Worm (Caenorhabditis elegans): Measurements from ENCODE around the gene H10D18.1.

ce11 chrV:3799737-3800136, 15.3 kb upstream of the H10D18.1 start:
- TF ChIP-seq dao-5 (tag; optimal IDR thresholded peaks at IDR 0.05) (no peak), W03F9.2 (tag; optimal IDR thresholded peaks at IDR 0.05) (no peak)

All from whole organism, L4/young adult.